Fruit fly (Drosophila melanogaster) whole organism: ENCODE results near the gene Ssadh.

Experiments
- EcR ChIP-seq, 2 experiments: fragments of >200 bp; optimal IDR thresholded peaks; 2 replicates each; lab custom pipeline; 2017; ENCODE audit warnings: missing biosample characterization in 2 of 2, missing genetic modification characterization in 2 of 2, missing genetic modification reagents in 2 of 2
- psq ChIP-seq: fragments of >200 bp; optimal IDR thresholded peaks from 2 replicates; lab custom pipeline; 2017

DNA sequence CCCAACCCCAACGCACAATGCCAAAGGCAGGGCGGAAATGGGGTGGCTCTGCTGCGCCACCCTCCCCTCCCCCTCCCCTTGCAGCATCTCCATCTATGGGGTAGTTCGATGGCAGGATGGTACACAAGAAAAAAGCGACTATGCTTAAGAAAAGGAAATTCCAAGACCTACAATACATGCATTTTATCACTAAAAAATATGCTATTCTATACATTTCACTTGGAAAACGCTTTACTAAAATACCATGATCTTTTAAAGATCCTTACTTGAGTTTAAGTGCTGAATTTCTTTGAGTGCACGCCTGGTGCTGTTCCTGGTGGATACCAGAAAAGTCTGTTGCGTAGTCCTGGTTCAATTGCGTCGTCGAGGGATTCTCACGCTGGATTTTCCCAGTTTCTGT is 4.4 kb upstream of the Ssadh start:
- no peak for TF ChIP-seq psq (lab: Kevin White, UChicago)
- no peak for TF ChIP-seq EcR (GFP tag; optimal IDR thresholded peaks at IDR 0.05; lab: Kevin White, UChicago)
